Worm (Caenorhabditis elegans) whole organism, L2 larva: ENCODE measurements around the gene C04B4.5.

Source experiments
- C34F6.9 ChIP-seq: fragments of 150-350 bp; optimal IDR thresholded peaks from 2 replicates; lab custom pipeline; 2014; ENCODE audit warnings: missing biosample characterization, missing genetic modification characterization
- R02D3.7 ChIP-seq: fragments of 150-350 bp; optimal IDR thresholded peaks from 2 replicates; lab custom pipeline; 2014; ENCODE audit warnings: missing biosample characterization, missing genetic modification characterization
- Y55F3AM.14 ChIP-seq: fragments of 200-800 bp; sonication (Bioruptor generic); optimal IDR thresholded peaks from 2 replicates; lab custom pipeline; 2018; ENCODE audit warnings: mild to moderate bottlenecking, missing genetic modification characterization, missing compliant biosample characterization
- ZK546.5 ChIP-seq: sonication (generic microtip); optimal IDR thresholded peaks from 2 replicates; lab custom pipeline; 2017; ENCODE audit warnings: missing biosample characterization, missing genetic modification characterization
- alr-1 ChIP-seq: fragments of 150-350 bp; optimal IDR thresholded peaks from 2 replicates; lab custom pipeline; 2014; ENCODE audit warnings: missing biosample characterization, missing genetic modification characterization
- blmp-1 ChIP-seq: sonication (generic microtip); optimal IDR thresholded peaks from 2 replicates; lab custom pipeline; 2017; ENCODE audit warnings: missing genetic modification characterization, mild to moderate bottlenecking, missing compliant biosample characterization, antibody characterized with exemption, moderate library complexity; ENCODE audit not compliant: insufficient read depth
- ceh-82 ChIP-seq: fragments of 150-350 bp; optimal IDR thresholded peaks from 2 replicates; lab custom pipeline; 2014; ENCODE audit warnings: missing biosample characterization, missing genetic modification characterization
- dmd-4 ChIP-seq: sonication (generic microtip); optimal IDR thresholded peaks from 2 replicates; lab custom pipeline; 2017; ENCODE audit warnings: missing biosample characterization, missing genetic modification characterization
- egl-27 ChIP-seq: sonication (generic microtip); optimal IDR thresholded peaks from 3 replicates; lab custom pipeline; 2017; ENCODE audit warnings: missing biosample characterization, missing genetic modification reagents, missing genetic modification characterization
- elt-1 ChIP-seq: fragments of 150-350 bp; optimal IDR thresholded peaks from 2 replicates; lab custom pipeline; 2014; ENCODE audit warnings: missing biosample characterization, missing genetic modification characterization
- elt-3 ChIP-seq: sonication (generic microtip); optimal IDR thresholded peaks from 2 replicates; lab custom pipeline; 2017; ENCODE audit warnings: missing biosample characterization, missing genetic modification characterization
- fos-1 ChIP-seq: fragments of 150-350 bp; optimal IDR thresholded peaks from 2 replicates; lab custom pipeline; 2014; ENCODE audit warnings: missing biosample characterization, missing genetic modification characterization
- gmeb-1 ChIP-seq: fragments of 150-350 bp; optimal IDR thresholded peaks from 2 replicates; lab custom pipeline; 2014; ENCODE audit warnings: missing biosample characterization, missing genetic modification characterization
- lin-11 ChIP-seq: fragments of 150-350 bp; sonication (generic microtip); optimal IDR thresholded peaks from 2 replicates; lab custom pipeline; 2014; ENCODE audit warnings: missing biosample characterization, missing genetic modification characterization, inconsistent platforms, mixed read lengths
- lin-13 ChIP-seq: fragments of 150-350 bp; optimal IDR thresholded peaks from 2 replicates; lab custom pipeline; 2014; ENCODE audit warnings: missing biosample characterization, missing genetic modification reagents, missing genetic modification characterization
- lin-39 ChIP-seq: fragments of 150-350 bp; optimal IDR thresholded peaks from 2 replicates; lab custom pipeline; 2014; ENCODE audit warnings: missing biosample characterization, missing genetic modification reagents, missing genetic modification characterization
- lsy-2 ChIP-seq, 2 experiments: fragments of 150-350 bp in 1 of 2; sonication (generic microtip) in 1 of 2; optimal IDR thresholded peaks; 2 replicates each; lab custom pipeline; 2014 to 2017; ENCODE audit warnings: missing biosample characterization in 2 of 2, missing genetic modification characterization in 2 of 2
- mab-5 ChIP-seq: fragments of 150-350 bp; optimal IDR thresholded peaks from 2 replicates; lab custom pipeline; 2014; ENCODE audit warnings: missing biosample characterization, missing genetic modification characterization
- mbf-1 ChIP-seq: sonication (generic microtip); optimal IDR thresholded peaks from 2 replicates; lab custom pipeline; 2017; ENCODE audit warnings: missing biosample characterization, missing genetic modification characterization
- mdl-1 ChIP-seq, 2 experiments: fragments of 150-350 bp in 1 of 2; sonication (generic microtip) in 1 of 2; optimal IDR thresholded peaks; 2 replicates each; lab custom pipeline; 2017; ENCODE audit warnings: missing biosample characterization in 2 of 2, missing genetic modification characterization in 2 of 2
- nhr-10 ChIP-seq: sonication (generic microtip); optimal IDR thresholded peaks from 2 replicates; lab custom pipeline; 2017; ENCODE audit warnings: missing biosample characterization, missing genetic modification characterization
- nhr-11 ChIP-seq: fragments of 150-350 bp; optimal IDR thresholded peaks from 2 replicates; lab custom pipeline; 2014; ENCODE audit warnings: missing biosample characterization, missing genetic modification characterization
- nhr-12 ChIP-seq: fragments of 150-350 bp; optimal IDR thresholded peaks from 2 replicates; lab custom pipeline; 2014; ENCODE audit warnings: missing biosample characterization, missing genetic modification characterization
- nhr-129 ChIP-seq: fragments of 150-350 bp; optimal IDR thresholded peaks from 2 replicates; lab custom pipeline; 2014; ENCODE audit warnings: missing biosample characterization, missing genetic modification characterization
- nhr-21 ChIP-seq: fragments of 150-350 bp; optimal IDR thresholded peaks from 2 replicates; lab custom pipeline; 2014; ENCODE audit warnings: missing biosample characterization, missing genetic modification characterization
- nhr-23 ChIP-seq: fragments of 150-350 bp; optimal IDR thresholded peaks from 2 replicates; lab custom pipeline; 2014; ENCODE audit warnings: missing biosample characterization, missing genetic modification reagents, missing genetic modification characterization
- nhr-237 ChIP-seq: fragments of 150-350 bp; optimal IDR thresholded peaks from 2 replicates; lab custom pipeline; 2014; ENCODE audit warnings: missing biosample characterization, missing genetic modification characterization
- nhr-25 ChIP-seq: fragments of 150-350 bp; sonication (generic microtip); optimal IDR thresholded peaks from 3 replicates; lab custom pipeline; 2014; ENCODE audit warnings: missing biosample characterization, missing genetic modification characterization
- nhr-6 ChIP-seq: fragments of 150-350 bp; optimal IDR thresholded peaks from 2 replicates; lab custom pipeline; 2014; ENCODE audit warnings: missing biosample characterization, missing genetic modification characterization
- nhr-77 ChIP-seq: fragments of 150-350 bp; optimal IDR thresholded peaks from 2 replicates; lab custom pipeline; 2014; ENCODE audit warnings: missing biosample characterization, missing genetic modification characterization
- peb-1 ChIP-seq: fragments of 150-350 bp; optimal IDR thresholded peaks from 2 replicates; lab custom pipeline; 2014; ENCODE audit warnings: missing biosample characterization, missing genetic modification characterization
- sem-4 ChIP-seq: fragments of 150-350 bp; optimal IDR thresholded peaks from 2 replicates; lab custom pipeline; 2014; ENCODE audit warnings: missing biosample characterization, missing genetic modification reagents, missing genetic modification characterization
- skn-1 ChIP-seq: sonication (generic microtip); optimal IDR thresholded peaks from 2 replicates; lab custom pipeline; 2017; ENCODE audit warnings: missing biosample characterization, missing genetic modification characterization
- sma-3 ChIP-seq: sonication (generic microtip); optimal IDR thresholded peaks from 2 replicates; lab custom pipeline; 2016; ENCODE audit warnings: missing genetic modification reagents, missing genetic modification characterization, missing compliant biosample characterization
- snpc-4 ChIP-seq: fragments of 150-350 bp; optimal IDR thresholded peaks from 2 replicates; lab custom pipeline; 2014; ENCODE audit warnings: missing biosample characterization, missing genetic modification characterization
- unc-39 ChIP-seq: fragments of 150-350 bp; optimal IDR thresholded peaks from 2 replicates; lab custom pipeline; 2014; ENCODE audit warnings: missing biosample characterization, missing genetic modification characterization
- unc-55 ChIP-seq: fragments of 150-350 bp; sonication (generic microtip); optimal IDR thresholded peaks from 3 replicates; lab custom pipeline; 2014; ENCODE audit warnings: missing biosample characterization, missing genetic modification reagents, missing genetic modification characterization
- unc-62 ChIP-seq: fragments of 150-350 bp; optimal IDR thresholded peaks from 2 replicates; lab custom pipeline; 2014; ENCODE audit warnings: missing biosample characterization, missing genetic modification reagents, missing genetic modification characterization
- zag-1 ChIP-seq: fragments of 150-350 bp; optimal IDR thresholded peaks from 2 replicates; lab custom pipeline; 2014; ENCODE audit warnings: missing biosample characterization, missing genetic modification characterization
- ztf-11 ChIP-seq: sonication (generic microtip); optimal IDR thresholded peaks from 2 replicates; lab custom pipeline; 2017; ENCODE audit warnings: missing biosample characterization, missing genetic modification characterization
- ztf-4 ChIP-seq: fragments of 150-350 bp; optimal IDR thresholded peaks from 2 replicates; lab custom pipeline; 2014; ENCODE audit warnings: missing biosample characterization, missing genetic modification characterization

The C04B4.5 gene

ce11 chrX:12290539-12290938 is 2.4 kb upstream of the C04B4.5 start, which contains the start of gene C04B4.4:
TSS of gene C04B4.4 (plus strand) at chrX:12290839.
- TF ChIP-seq nhr-129 (tag; lab: Kevin White, UChicago) (no peak), sma-3 (no peak), elt-1 (no peak), egl-27 (tag; lab: Kevin White, UChicago) (no peak), ztf-11 (tag; lab: Kevin White, UChicago) (no peak)

- TF ChIP-seq nhr-129 (tag; lab: Kevin White, UChicago) (no peak), nhr-10 (tag; lab: Kevin White, UChicago) (no peak), snpc-4 (tag; lab: Kevin White, UChicago) (no peak), sem-4 (tag; lab: Kevin White, UChicago) (no peak), nhr-23 (tag; lab: Kevin White, UChicago) (no peak), elt-1 (no peak), lsy-2 (tag; optimal IDR thresholded peaks at IDR 0.05; lab: Kevin White, UChicago) (no peak), fos-1 (no peak), unc-39 (tag; lab: Kevin White, UChicago) (no peak), lin-13 (GFP tag; lab: Kevin White, UChicago) (no peak), unc-55 (GFP tag; lab: Kevin White, UChicago) (no peak), lin-39 (no peak)
Observed at ce11 chrX:12285496-12285895, 2.7 kb downstream of the C04B4.5 start, which contains the start of gene lips-2. TSS of gene lips-2 (plus strand) at chrX:12285796.

- TF ChIP-seq snpc-4 (tag; lab: Kevin White, UChicago) (no peak), gmeb-1 (tag; lab: Kevin White, UChicago) (no peak), Y55F3AM.14 (GFP tag; lab: Kevin White, UChicago) (no peak), ztf-11 (tag; lab: Kevin White, UChicago) (no peak), lin-13 (GFP tag; lab: Kevin White, UChicago) (no peak), nhr-6 (tag; lab: Kevin White, UChicago) (no peak), sem-4 (tag; lab: Kevin White, UChicago) (no peak), nhr-11 (tag; lab: Kevin White, UChicago) (no peak), unc-62 (no peak), fos-1 (no peak), mdl-1 (tag; optimal IDR thresholded peaks at IDR 0.05; lab: Kevin White, UChicago) (no peak), mab-5 (tag; lab: Kevin White, UChicago) (no peak), unc-39 (tag; lab: Kevin White, UChicago) (no peak), nhr-21 (tag; lab: Kevin White, UChicago) (no peak), lsy-2 (tag; optimal IDR thresholded peaks at IDR 0.05; lab: Kevin White, UChicago) (no peak), peb-1 (tag; lab: Kevin White, UChicago) (no peak), nhr-12 (no peak), lin-11 (tag; lab: Kevin White, UChicago) (no peak), nhr-129 (tag; lab: Kevin White, UChicago) (no peak)
Observed at ce11 chrX:12284161-12284560, 4.0 kb downstream of the C04B4.5 start.

- TF ChIP-seq elt-3 (tag; lab: Kevin White, UChicago) (no peak), ceh-82 (tag; lab: Kevin White, UChicago) (no peak), skn-1 (tag; lab: Kevin White, UChicago) (no peak), unc-39 (tag; lab: Kevin White, UChicago) (no peak), C34F6.9 (tag; lab: Kevin White, UChicago) (no peak), sem-4 (tag; lab: Kevin White, UChicago) (no peak), mbf-1 (no peak), nhr-237 (tag; lab: Kevin White, UChicago) (no peak), nhr-25 (tag; lab: Kevin White, UChicago) (no peak), dmd-4 (tag; lab: Kevin White, UChicago) (no peak), unc-62 (no peak)
Observed at ce11 chrX:12282911-12283310, 5.2 kb downstream of the C04B4.5 start, which contains the start of gene C04B4.2. TSS of gene C04B4.2 (plus strand) at chrX:12283281.

- TF ChIP-seq nhr-237 (tag; lab: Kevin White, UChicago): no peak
- no peak for TF ChIP-seq mab-5 (tag; lab: Kevin White, UChicago)
- TF ChIP-seq C34F6.9 (tag; lab: Kevin White, UChicago): no peak
- TF ChIP-seq unc-55 (GFP tag; lab: Kevin White, UChicago): no peak
- TF ChIP-seq nhr-25 (tag; lab: Kevin White, UChicago): no peak
- TF ChIP-seq alr-1 (tag; lab: Kevin White, UChicago): no peak
- no peak for TF ChIP-seq R02D3.7 (tag; lab: Kevin White, UChicago)
- TF ChIP-seq ZK546.5: no peak
- TF ChIP-seq zag-1 (tag; lab: Kevin White, UChicago): no peak
- TF ChIP-seq nhr-129 (tag; lab: Kevin White, UChicago): no peak
- TF ChIP-seq blmp-1 (tag; lab: Kevin White, UChicago): no peak
- no peak for TF ChIP-seq sma-3
- TF ChIP-seq ztf-4 (tag; lab: Kevin White, UChicago): no peak
- no peak for TF ChIP-seq lin-13 (GFP tag; lab: Kevin White, UChicago)
- no peak for TF ChIP-seq egl-27 (tag; lab: Kevin White, UChicago)
- no peak for TF ChIP-seq ceh-82 (tag; lab: Kevin White, UChicago)
- TF ChIP-seq Y55F3AM.14 (GFP tag; lab: Kevin White, UChicago): no peak
- TF ChIP-seq nhr-77 (tag; lab: Kevin White, UChicago): no peak
Observed at ce11 chrX:12280477-12280876, 7.7 kb downstream of the C04B4.5 start, which contains the start of gene C04B4.1. TSS of gene C04B4.1 (plus strand) at chrX:12280777.
